Worm (Caenorhabditis elegans) whole organism, young adult: ENCODE measurements around the gene ugt-11.

ENCODE experiments used
- F39B2.1 ChIP-seq: fragments of 200-800 bp; sonication (Bioruptor generic); IDR thresholded peaks from 2 replicates; pipeline ENCODE4 v1.3.6; 2022; ENCODE audit warnings: missing genetic modification reagents, missing genetic modification characterization, missing compliant biosample characterization
- lsy-27 ChIP-seq: sonication (generic microtip); optimal IDR thresholded peaks from 2 replicates; lab custom pipeline; 2017; ENCODE audit warnings: missing genetic modification characterization, mild to moderate bottlenecking, missing compliant biosample characterization, antibody characterized with exemption, missing genotype, borderline replicate concordance; ENCODE audit not compliant: insufficient read depth
- pha-4 ChIP-seq: fragments of 150-350 bp; sonication (generic microtip); optimal IDR thresholded peaks from 2 replicates; lab custom pipeline; 2014; ENCODE audit warnings: missing biosample characterization, missing genetic modification reagents, missing genetic modification characterization
- somi-1 ChIP-seq: fragments of 200-800 bp; sonication (Bioruptor generic); optimal IDR thresholded peaks from 2 replicates; lab custom pipeline; 2018; ENCODE audit warnings: mild to moderate bottlenecking, missing genetic modification characterization, missing compliant biosample characterization
- sptf-2 ChIP-seq: fragments of 200-800 bp; sonication (Bioruptor generic); optimal IDR thresholded peaks from 2 replicates; lab custom pipeline; 2018; ENCODE audit warnings: mild to moderate bottlenecking, missing genetic modification characterization, missing compliant biosample characterization

ce11 chrV:4920690-4921152 lies 25.9 kb upstream of the ugt-11 start, which contains the start of the genes C02E7.8 and srh-23:
- TF ChIP-seq F39B2.1 (GFP tag; lab: Robert Waterston, UW) (no peak), somi-1 (GFP tag; lab: Kevin White, UChicago) (no peak), lsy-27 (tag; lab: Kevin White, UChicago) (no peak), pha-4 (tag; lab: Kevin White, UChicago) (no peak), sptf-2 (GFP tag; lab: Kevin White, UChicago) (no peak)
